Worm (Caenorhabditis elegans): Measurements from ENCODE around the gene W01A11.1.

Gene W01A11.1

DNA sequence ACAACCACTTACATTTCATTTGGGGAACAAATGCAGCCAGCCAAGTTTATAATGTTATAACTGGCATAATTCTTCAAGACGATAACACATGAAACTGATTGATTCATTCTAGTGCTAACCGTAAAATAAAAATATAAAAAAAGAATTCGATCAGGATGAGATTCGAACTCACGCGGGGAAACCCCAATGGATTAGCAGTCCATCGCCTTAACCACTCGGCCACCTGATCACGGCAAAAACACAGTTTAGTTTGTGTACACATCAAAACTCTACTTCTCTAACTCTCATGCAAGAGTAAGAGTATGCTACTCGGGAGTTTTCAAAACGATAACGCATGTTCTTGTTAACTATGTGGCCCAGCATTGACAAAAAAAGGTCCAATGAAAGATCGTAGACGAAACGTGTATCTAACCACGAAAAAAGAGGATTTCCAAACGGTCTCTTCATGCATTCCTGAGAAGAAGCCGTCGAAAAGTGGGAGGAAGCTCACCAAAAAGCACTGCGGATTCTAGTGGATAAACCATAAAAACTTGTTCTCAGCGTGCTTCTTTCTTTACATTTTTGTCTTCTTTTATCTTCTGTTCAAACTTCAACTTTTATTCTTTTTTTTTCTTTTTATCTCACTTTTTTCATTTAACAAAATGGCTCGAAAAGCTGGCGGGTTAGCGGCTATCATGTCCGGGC is 52.8 kb downstream of the W01A11.1 start, which contains the start of gene twk-10:
twk-10 (plus strand) TSS at position 634 of the 684 bp plus-strand sequence.
- TF ChIP-seq unc-62 (GFP tag; optimal IDR thresholded peaks at IDR 0.05), result no peak
